Fruit fly (Drosophila melanogaster) whole organism, pupa: ENCODE results near the gene TotZ.

Experiments used
- CG10348 ChIP-seq: fragments of 200-800 bp; sonication (Bioruptor generic); IDR thresholded peaks from 2 replicates; pipeline ENCODE4 v1.3.6; 2022; ENCODE audit warnings: missing biosample characterization, missing genetic modification characterization
- CG12605 ChIP-seq: fragments of 200-800 bp; sonication (Bioruptor generic); IDR thresholded peaks from 2 replicates; pipeline ENCODE4 v1.3.6; 2022; ENCODE audit warnings: missing biosample characterization, missing genetic modification characterization
- CG13204 ChIP-seq: fragments of 200-800 bp; sonication (Bioruptor generic); optimal IDR thresholded peaks from 2 replicates; lab custom pipeline; 2018; ENCODE audit warnings: missing biosample characterization, mild to moderate bottlenecking, missing genetic modification characterization, moderate library complexity
- CG14655 ChIP-seq: fragments of 200-800 bp; sonication (Bioruptor generic); optimal IDR thresholded peaks from 3 replicates; lab custom pipeline; 2017; ENCODE audit warnings: mild to moderate bottlenecking, missing biosample characterization, missing genetic modification reagents, missing genetic modification characterization
- CG15710 ChIP-seq: fragments of 200-800 bp; sonication (Bioruptor generic); optimal IDR thresholded peaks from 2 replicates; lab custom pipeline; 2018; ENCODE audit warnings: missing biosample characterization, mild to moderate bottlenecking, missing genetic modification characterization, moderate library complexity
- CG17806 ChIP-seq: fragments of 200-800 bp; sonication (Bioruptor generic); optimal IDR thresholded peaks from 2 replicates; lab custom pipeline; 2018; ENCODE audit warnings: missing biosample characterization, mild to moderate bottlenecking, missing genetic modification characterization, moderate library complexity
- CG32121 ChIP-seq: fragments of 200-800 bp; sonication (Bioruptor generic); IDR thresholded peaks from 2 replicates; pipeline ENCODE4 v1.3.6; 2022; ENCODE audit warnings: missing biosample characterization, missing genetic modification characterization
- CG34367 ChIP-seq: fragments of 200-800 bp; sonication (Bioruptor generic); optimal IDR thresholded peaks from 2 replicates; lab custom pipeline; 2018; ENCODE audit warnings: missing biosample characterization, mild to moderate bottlenecking, missing genetic modification characterization
- CG4496 ChIP-seq: fragments of 200-800 bp; sonication (Bioruptor generic); IDR thresholded peaks from 3 replicates; pipeline ENCODE4 v1.3.6; 2022; ENCODE audit warnings: missing biosample characterization, missing genetic modification characterization
- CG8159 ChIP-seq: fragments of 200-800 bp; sonication (Bioruptor generic); optimal IDR thresholded peaks from 3 replicates; lab custom pipeline; 2018; ENCODE audit warnings: missing biosample characterization, mild to moderate bottlenecking, missing genetic modification characterization, moderate library complexity
- CG8301 ChIP-seq: fragments of 200-800 bp; sonication (Bioruptor generic); optimal IDR thresholded peaks from 2 replicates; lab custom pipeline; 2018; ENCODE audit warnings: missing biosample characterization, mild to moderate bottlenecking, missing genetic modification characterization
- CG9948 ChIP-seq: fragments of 200-800 bp; sonication (Bioruptor generic); optimal IDR thresholded peaks from 2 replicates; lab custom pipeline; 2018; ENCODE audit warnings: missing biosample characterization, mild to moderate bottlenecking, missing genetic modification characterization, moderate library complexity
- D1 ChIP-seq: fragments of 200-800 bp; sonication (Bioruptor generic); optimal IDR thresholded peaks from 2 replicates; lab custom pipeline; 2018; ENCODE audit warnings: missing biosample characterization, mild to moderate bottlenecking, missing genetic modification characterization, moderate library complexity
- EcR ChIP-seq: fragments of 200-800 bp; sonication (Bioruptor generic); optimal IDR thresholded peaks from 3 replicates; lab custom pipeline; 2019; ENCODE audit warnings: missing biosample characterization, missing genetic modification characterization, mild to moderate bottlenecking, moderate library complexity, missing genetic modification reagents
- Ets98B ChIP-seq: fragments of 200-800 bp; sonication (Bioruptor generic); IDR thresholded peaks from 2 replicates; pipeline ENCODE4 v1.3.6; 2022; ENCODE audit warnings: missing biosample characterization, missing genetic modification characterization
- Pif1A ChIP-seq: fragments of 200-800 bp; sonication (Bioruptor generic); optimal IDR thresholded peaks from 3 replicates; lab custom pipeline; 2016; ENCODE audit warnings: missing biosample characterization, missing genetic modification characterization
- Pif1B ChIP-seq: fragments of 200-800 bp; sonication (Bioruptor generic); optimal IDR thresholded peaks from 3 replicates; lab custom pipeline; 2016; ENCODE audit warnings: missing biosample characterization, missing genetic modification characterization
- Snoo ChIP-seq: fragments of 200-800 bp; sonication (Bioruptor generic); optimal IDR thresholded peaks from 3 replicates; lab custom pipeline; 2017; ENCODE audit warnings: missing biosample characterization, mild to moderate bottlenecking, missing genetic modification characterization, inconsistent platforms
- fd96Ca ChIP-seq: fragments of 200-800 bp; sonication (Bioruptor generic); IDR thresholded peaks from 3 replicates; pipeline ENCODE4 v1.3.6; 2022; ENCODE audit warnings: missing biosample characterization, missing genetic modification characterization
- gl ChIP-seq: fragments of 200-800 bp; sonication (Bioruptor generic); optimal IDR thresholded peaks from 2 replicates; lab custom pipeline; 2018; ENCODE audit warnings: missing biosample characterization, mild to moderate bottlenecking, missing genetic modification characterization
- rn ChIP-seq: fragments of 200-800 bp; sonication (Bioruptor generic); IDR thresholded peaks from 2 replicates; pipeline ENCODE4 v1.3.6; 2022; ENCODE audit warnings: missing biosample characterization, missing genetic modification characterization

TotZ gene

DNA sequence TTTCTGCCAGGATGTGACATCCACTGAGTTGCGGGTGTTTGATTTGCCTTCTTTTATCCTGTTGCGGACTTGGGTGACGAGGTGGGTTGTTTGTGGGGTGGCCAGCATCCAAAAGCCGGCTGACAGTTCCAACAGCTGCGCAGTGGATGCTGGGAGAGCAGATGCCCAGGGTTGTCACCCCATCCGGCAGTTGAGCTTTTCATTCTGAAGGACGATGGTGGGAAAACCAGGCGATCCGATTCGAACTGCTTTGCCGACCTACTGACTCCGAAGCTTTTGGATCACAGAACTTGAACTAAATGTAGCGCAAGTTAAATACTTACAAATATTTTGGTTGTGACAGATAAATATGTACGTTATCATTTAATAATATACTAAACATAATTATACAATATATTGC lies 11.3 kb upstream of the TotZ start, which contains the start of gene KaiR1D:
Gene KaiR1D, minus strand, starts transcription at position 28 of the 400 bp plus-strand sequence.
- TF ChIP-seq CG8301, result no peak
- TF ChIP-seq CG13204 (GFP tag; lab: Kevin White, UChicago), result no peak
- no peak for TF ChIP-seq CG15710 (tag; lab: Kevin White, UChicago)
- TF ChIP-seq EcR (GFP tag; lab: Kevin White, UChicago), result no peak
- TF ChIP-seq Pif1B (GFP tag; lab: Kevin White, UChicago), result no peak
- TF ChIP-seq Snoo (tag; lab: Kevin White, UChicago), result no peak
- no peak for TF ChIP-seq CG9948 (tag; lab: Kevin White, UChicago)
- no peak for TF ChIP-seq CG8159
- no peak for TF ChIP-seq rn
- no peak for TF ChIP-seq Ets98B
- TF ChIP-seq CG12605 (GFP tag; lab: Robert Waterston, UW), result no peak
- TF ChIP-seq CG32121 (GFP tag; lab: Robert Waterston, UW), result no peak
- TF ChIP-seq fd96Ca (GFP tag; lab: Robert Waterston, UW), result no peak
- no peak for TF ChIP-seq CG17806 (tag; lab: Kevin White, UChicago)
- TF ChIP-seq CG10348, result no peak

DNA sequence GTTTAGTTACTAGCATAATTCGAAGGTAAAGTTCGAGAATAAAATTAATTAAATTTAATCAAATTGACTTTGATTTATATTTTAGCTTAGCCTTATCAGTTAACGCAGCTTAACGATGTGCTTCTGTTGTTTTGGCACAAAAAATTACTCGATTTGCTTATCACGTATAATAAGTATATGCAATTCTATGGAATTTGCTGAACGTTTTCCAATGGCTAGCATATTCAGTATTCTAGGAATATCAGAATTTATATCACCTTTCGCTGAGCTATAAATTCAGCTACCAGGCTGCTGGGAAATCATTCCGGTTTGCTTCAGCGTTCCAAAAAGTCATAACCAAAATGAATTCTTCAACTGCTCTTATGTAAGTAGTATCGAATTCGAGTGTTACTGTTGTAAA lies 6.8 kb upstream of the TotZ start, which contains the start of gene TotA:
Gene TotA, plus strand, starts transcription at position 301 of the 400 bp plus-strand sequence.
- TF ChIP-seq CG4496 (GFP tag; lab: Robert Waterston, UW), result no peak

DNA sequence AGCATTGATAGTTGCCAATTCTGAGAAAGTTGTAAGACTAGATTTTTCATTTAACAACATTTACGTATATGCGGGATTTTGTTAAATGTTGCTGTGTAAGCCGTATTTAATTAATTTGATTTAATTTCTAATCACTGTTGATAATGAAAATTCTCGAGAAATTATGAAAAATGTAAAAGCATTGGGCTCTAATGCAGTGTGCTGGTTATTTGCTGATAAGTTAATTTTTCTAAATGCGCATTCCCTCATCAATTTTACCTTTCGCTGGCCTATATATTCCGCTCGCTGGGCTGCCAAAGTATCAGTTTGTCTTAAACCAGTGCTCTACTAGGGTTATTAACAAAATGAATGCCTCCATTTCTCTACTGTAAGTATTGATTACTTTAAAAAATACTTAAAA lies 4.8 kb upstream of the TotZ start, which contains the start of gene TotC:
Gene TotC, plus strand, starts transcription at position 301 of the 400 bp plus-strand sequence.
- TF ChIP-seq CG12605 (GFP tag; lab: Robert Waterston, UW) (no peak), CG4496 (GFP tag; lab: Robert Waterston, UW) (no peak), CG8301 (no peak), Ets98B (no peak), rn (no peak), CG15710 (tag; lab: Kevin White, UChicago) (no peak), fd96Ca (GFP tag; lab: Robert Waterston, UW) (no peak)

DNA sequence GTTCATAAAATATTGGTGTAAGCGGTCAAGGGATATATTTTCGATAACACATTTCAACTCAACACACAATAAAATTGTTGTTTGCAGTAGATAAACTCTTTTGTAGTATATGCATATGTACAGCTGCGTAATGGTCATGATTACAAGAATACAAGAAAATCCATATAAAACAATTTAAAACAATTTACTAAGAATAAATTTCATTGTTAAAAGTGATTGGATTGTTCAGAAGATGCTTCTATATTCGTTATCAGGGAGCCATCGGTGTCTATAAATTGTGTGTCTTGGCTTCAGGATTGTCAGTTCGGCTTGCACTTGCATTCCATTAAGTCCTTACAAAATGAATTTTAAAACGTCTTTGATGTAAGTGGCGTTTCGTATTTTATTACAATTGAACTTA lies 3.9 kb upstream of the TotZ start, which contains the start of gene TotB:
Gene TotB, plus strand, starts transcription at position 301 of the 400 bp plus-strand sequence.
- no peak for TF ChIP-seq EcR (GFP tag; lab: Kevin White, UChicago)
- TF ChIP-seq CG15710 (tag; lab: Kevin White, UChicago), result no peak
- TF ChIP-seq rn, result no peak
- TF ChIP-seq CG34367, result no peak
- no peak for TF ChIP-seq Pif1A
- TF ChIP-seq CG8159, result no peak

DNA sequence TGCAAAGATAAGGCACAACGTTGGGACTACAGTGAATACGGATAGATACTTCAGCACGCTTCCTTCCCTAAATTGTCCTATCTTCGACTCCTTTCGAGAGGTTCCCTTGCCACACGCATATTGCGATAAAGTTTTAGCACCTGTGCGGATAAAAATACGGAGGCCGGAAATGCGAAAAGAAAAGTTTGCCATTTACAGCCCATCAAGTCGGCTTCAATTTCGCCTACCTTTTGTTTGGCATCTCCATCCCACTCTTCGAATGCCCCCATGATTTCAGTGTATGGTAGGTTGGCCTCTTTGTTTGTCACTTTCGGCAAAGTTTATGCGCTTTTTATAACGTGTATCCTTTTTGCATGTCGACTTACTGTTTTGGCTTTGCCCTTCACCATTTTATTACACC lies 856 bp upstream of the TotZ start:
- no peak for TF ChIP-seq rn
- TF ChIP-seq fd96Ca (GFP tag; lab: Robert Waterston, UW), result no peak
- TF ChIP-seq Ets98B, result no peak
- no peak for TF ChIP-seq CG13204 (GFP tag; lab: Kevin White, UChicago)
- no peak for TF ChIP-seq CG34367
- TF ChIP-seq CG14655 (GFP tag; lab: Kevin White, UChicago), result no peak
- TF ChIP-seq gl, result no peak
- no peak for TF ChIP-seq CG8159
- no peak for TF ChIP-seq CG12605 (GFP tag; lab: Robert Waterston, UW)
- no peak for TF ChIP-seq CG10348
- no peak for TF ChIP-seq EcR (GFP tag; lab: Kevin White, UChicago)
- no peak for TF ChIP-seq Pif1A
- TF ChIP-seq CG4496 (GFP tag; lab: Robert Waterston, UW), result no peak
- no peak for TF ChIP-seq CG8301
- no peak for TF ChIP-seq D1 (tag; lab: Kevin White, UChicago)
- TF ChIP-seq CG9948 (tag; lab: Kevin White, UChicago), result no peak
- TF ChIP-seq CG15710 (tag; lab: Kevin White, UChicago), result no peak

DNA sequence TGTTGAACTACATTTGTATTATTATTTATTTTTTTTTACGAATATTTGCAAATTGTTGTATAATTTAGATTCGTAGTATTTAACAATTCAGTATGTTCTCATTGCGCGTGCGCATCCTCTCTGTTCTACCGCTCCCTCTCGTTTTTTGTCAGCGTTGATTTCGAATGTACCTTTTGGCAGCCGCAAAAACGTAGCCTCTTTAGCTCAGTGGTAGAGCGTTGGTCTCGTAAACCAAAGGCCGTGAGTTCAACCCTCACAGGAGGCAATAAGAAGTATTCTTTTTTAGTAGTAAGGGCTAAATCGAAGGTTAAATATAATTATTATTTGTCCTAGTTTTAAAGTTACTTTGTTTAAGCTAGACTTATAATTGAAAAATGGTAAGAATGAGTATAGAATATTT lies 13.0 kb downstream of the TotZ start:
- TF ChIP-seq rn, result no peak
- TF ChIP-seq CG14655 (GFP tag; lab: Kevin White, UChicago), result no peak
- no peak for TF ChIP-seq CG13204 (GFP tag; lab: Kevin White, UChicago)
- TF ChIP-seq Pif1B (GFP tag; lab: Kevin White, UChicago), result no peak
- TF ChIP-seq CG8301, result no peak
- no peak for TF ChIP-seq CG10348
- no peak for TF ChIP-seq fd96Ca (GFP tag; lab: Robert Waterston, UW)
- TF ChIP-seq CG9948 (tag; lab: Kevin White, UChicago), result no peak
- TF ChIP-seq Ets98B, result no peak
- no peak for TF ChIP-seq Snoo (tag; lab: Kevin White, UChicago)
- no peak for TF ChIP-seq CG34367
- TF ChIP-seq Pif1A, result no peak
- TF ChIP-seq CG8159, result no peak
- no peak for TF ChIP-seq CG15710 (tag; lab: Kevin White, UChicago)
- TF ChIP-seq CG17806 (tag; lab: Kevin White, UChicago), result no peak

DNA sequence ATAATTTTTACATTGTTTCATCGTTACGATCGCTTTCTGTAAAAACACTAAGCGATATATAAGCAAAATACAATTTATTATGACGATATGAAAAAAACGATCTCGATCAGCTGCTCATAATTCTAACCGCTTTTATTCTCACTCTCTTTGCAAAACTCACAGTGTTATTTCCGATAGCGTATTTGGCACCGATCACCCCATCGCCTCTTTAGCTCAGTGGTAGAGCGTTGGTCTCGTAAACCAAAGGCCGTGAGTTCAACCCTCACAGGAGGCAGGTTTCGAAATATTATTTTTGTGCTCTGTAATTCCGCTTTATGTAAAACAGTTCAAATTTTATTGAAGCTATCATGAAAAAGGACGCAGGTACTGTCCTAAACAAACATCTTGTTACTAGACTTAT lies 13.4 kb downstream of the TotZ start:
- no peak for TF ChIP-seq CG14655 (GFP tag; lab: Kevin White, UChicago)
- TF ChIP-seq CG13204 (GFP tag; lab: Kevin White, UChicago), result no peak
- no peak for TF ChIP-seq Pif1B (GFP tag; lab: Kevin White, UChicago)
- TF ChIP-seq CG9948 (tag; lab: Kevin White, UChicago), result no peak
- no peak for TF ChIP-seq CG8301
- TF ChIP-seq gl, result no peak
- no peak for TF ChIP-seq EcR (GFP tag; lab: Kevin White, UChicago)
- TF ChIP-seq CG10348, result no peak
- no peak for TF ChIP-seq CG12605 (GFP tag; lab: Robert Waterston, UW)
- no peak for TF ChIP-seq D1 (tag; lab: Kevin White, UChicago)
- no peak for TF ChIP-seq CG15710 (tag; lab: Kevin White, UChicago)
- no peak for TF ChIP-seq Pif1A
- TF ChIP-seq CG17806 (tag; lab: Kevin White, UChicago), result no peak
- TF ChIP-seq CG8159, result no peak
- TF ChIP-seq Snoo (tag; lab: Kevin White, UChicago), result no peak
- TF ChIP-seq Ets98B, result no peak
- no peak for TF ChIP-seq CG34367
- no peak for TF ChIP-seq CG4496 (GFP tag; lab: Robert Waterston, UW)
- TF ChIP-seq fd96Ca (GFP tag; lab: Robert Waterston, UW), result no peak
- TF ChIP-seq rn, result no peak
